Fruit fly (Drosophila melanogaster): ENCODE data around the gene Usp10.

dm6 chr3L:851061-851460 is 20.6 kb upstream of the Usp10 start, which contains the start of gene Dci:
- no peak for TF ChIP-seq CTCF (optimal IDR thresholded peaks at IDR 0.05)
- TF ChIP-seq CG8478 (optimal IDR thresholded peaks at IDR 0.05), result no peak

All from S2 (cell line).